Fruit fly (Drosophila melanogaster) whole organism, wandering third instar larva: Measurements from ENCODE around the gene prd1.

Experiments
- Abd-B ChIP-seq: fragments of >200 bp; optimal IDR thresholded peaks from 2 replicates; lab custom pipeline; 2017; ENCODE audit warnings: missing biosample characterization, missing genetic modification characterization
- Dfd ChIP-seq: fragments of >200 bp; optimal IDR thresholded peaks from 2 replicates; lab custom pipeline; 2017; ENCODE audit warnings: missing biosample characterization, missing genetic modification characterization
- HLH106 ChIP-seq: fragments of 200-800 bp; optimal IDR thresholded peaks from 3 replicates; lab custom pipeline; 2019; ENCODE audit warnings: missing biosample characterization, mild to moderate bottlenecking, missing genetic modification characterization, moderate library complexity
- Hr78 ChIP-seq: fragments of >200 bp; optimal IDR thresholded peaks from 2 replicates; lab custom pipeline; 2017; ENCODE audit warnings: missing biosample characterization, missing genetic modification characterization
- Hr83 ChIP-seq: fragments of 200-300 bp; sonication (Bioruptor generic); optimal IDR thresholded peaks from 2 replicates; lab custom pipeline; 2016; ENCODE audit warnings: missing biosample characterization, mild to moderate bottlenecking, missing genetic modification characterization, moderate library complexity; ENCODE audit not compliant: poor library complexity, severe bottlenecking
- Jra ChIP-seq: sonication (Bioruptor generic); optimal IDR thresholded peaks from 2 replicates; lab custom pipeline; 2016; ENCODE audit warnings: missing biosample characterization, missing genetic modification characterization
- Vsx2 ChIP-seq: fragments of 200-300, 225-300 bp; sonication (Bioruptor generic); optimal IDR thresholded peaks from 2 replicates; lab custom pipeline; 2018; ENCODE audit warnings: missing biosample characterization, missing genetic modification characterization; ENCODE audit not compliant: partially characterized antibody
- dmrt93B ChIP-seq: fragments of 200-800 bp; sonication (Bioruptor generic); optimal IDR thresholded peaks from 2 replicates; lab custom pipeline; 2018; ENCODE audit warnings: missing biosample characterization, mild to moderate bottlenecking, missing genetic modification characterization
- dsf ChIP-seq: sonication (Bioruptor generic); optimal IDR thresholded peaks from 2 replicates; lab custom pipeline; 2016; ENCODE audit warnings: missing biosample characterization, missing genetic modification characterization, borderline replicate concordance

DNA sequence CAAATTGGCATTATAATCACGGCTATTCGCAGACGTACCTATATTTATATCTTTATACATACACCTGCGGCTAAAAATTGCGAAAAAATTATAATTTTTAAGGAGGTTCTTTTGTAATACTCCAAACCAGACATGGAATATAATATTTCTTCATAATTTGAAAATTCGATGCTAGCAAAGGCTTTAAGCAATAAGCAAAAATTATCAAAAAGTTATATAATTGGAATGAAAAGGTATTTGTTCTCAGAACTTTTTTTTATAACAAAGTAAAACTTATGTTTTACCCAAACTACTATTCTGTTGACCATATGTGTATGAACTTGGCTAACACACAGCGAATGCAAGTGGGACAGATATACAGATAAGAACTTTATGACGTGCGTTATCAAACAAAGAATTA is 18.8 kb upstream of the prd1 start:
- TF ChIP-seq HLH106 (tag; lab: Kevin White, UChicago) (peak; percentile 63), dsf (GFP tag; lab: Kevin White, UChicago) (no peak), Vsx2 (no peak), Abd-B (GFP tag; lab: Kevin White, UChicago) (no peak), Hr78 (no peak), dmrt93B (GFP tag; lab: Kevin White, UChicago) (no peak), Dfd (no peak), Hr83 (GFP tag; lab: Kevin White, UChicago) (no peak), Jra (GFP tag; lab: Kevin White, UChicago) (peak; percentile 15)
